Worm (Caenorhabditis elegans) whole organism, midembryonic: ENCODE data around the gene gnrr-4.

Experiments used
- cog-1 ChIP-seq: sonication (generic microtip); optimal IDR thresholded peaks from 2 replicates; lab custom pipeline; 2016; ENCODE audit warnings: missing genetic modification characterization, missing compliant biosample characterization
- flt-1 ChIP-seq: fragments of 200-800 bp; sonication (Bioruptor generic); IDR thresholded peaks from 2 replicates; pipeline ENCODE4 v1.3.6; 2022; ENCODE audit warnings: missing genetic modification characterization, missing compliant biosample characterization
- med-1 ChIP-seq: sonication (generic microtip); optimal IDR thresholded peaks from 2 replicates; lab custom pipeline; 2017; ENCODE audit warnings: missing genetic modification characterization, mild to moderate bottlenecking, missing compliant biosample characterization, antibody characterized with exemption, missing genetic modification reagents; ENCODE audit not compliant: insufficient read depth
- ztf-23 ChIP-seq: fragments of 200-800 bp; sonication (Bioruptor generic); IDR thresholded peaks from 2 replicates; pipeline ENCODE4 v1.3.6; 2022; ENCODE audit warnings: missing genetic modification reagents, missing genetic modification characterization, missing compliant biosample characterization
- ztf-29 ChIP-seq: fragments of 200-800 bp; sonication (Bioruptor generic); IDR thresholded peaks from 2 replicates; pipeline ENCODE4 v1.3.6; 2022; ENCODE audit warnings: missing genetic modification reagents, missing genetic modification characterization, missing compliant biosample characterization

ce11 chrX:5720929-5721328, 22.2 kb downstream of the gnrr-4 start:
- TF ChIP-seq med-1: no peak
- TF ChIP-seq flt-1 (GFP tag; lab: Robert Waterston, UW): no peak
- TF ChIP-seq cog-1 (tag; lab: Kevin White, UChicago): no peak
- TF ChIP-seq ztf-23 (GFP tag; lab: Robert Waterston, UW): no peak
- TF ChIP-seq ztf-29 (GFP tag; lab: Robert Waterston, UW): no peak
